Fruit fly (Drosophila melanogaster): ENCODE results near the gene CG17026.

Gene CG17026

dm6 chr3L:16016911-16017310 lies 41.7 kb downstream of the CG17026 start (continued):
- peak; percentile 70; the same call in 2 of the 3 replicates for TF ChIP-seq CG17361 (GFP tag; IDR thresholded peaks at IDR 0.05)
- TF ChIP-seq Sox100B (GFP tag; optimal IDR thresholded peaks at IDR 0.05) = peak; percentile 31
- peak; percentile 46 for TF ChIP-seq CG10267 (tag; optimal IDR thresholded peaks at IDR 0.05)
- TF ChIP-seq chinmo (GFP tag; IDR thresholded peaks at IDR 0.05; ENCODE audit: partially characterized antibody) = no peak
- no peak for TF ChIP-seq Hey (tag; optimal IDR thresholded peaks at IDR 0.05)
- TF ChIP-seq CG18262 (tag; optimal IDR thresholded peaks at IDR 0.05) = peak; percentile 54
- TF ChIP-seq Ravus (GFP tag; IDR thresholded peaks at IDR 0.05) = no peak
- TF ChIP-seq CG6254 (GFP tag; optimal IDR thresholded peaks at IDR 0.05) = peak; percentile 15
- no peak for TF ChIP-seq ftz-f1 (GFP tag; optimal IDR thresholded peaks at IDR 0.05)
- TF ChIP-seq CG10366 (GFP tag; IDR thresholded peaks at IDR 0.05) = no peak
- TF ChIP-seq Sin3A (optimal IDR thresholded peaks at IDR 0.05) = no peak
- 0 out of 4 replicates have a peak, but pooled peaks have one; percentile 12 for TF ChIP-seq Gug (GFP tag; IDR thresholded peaks at IDR 0.05)
- peak; percentile 36 for TF ChIP-seq Xrp1 (GFP tag; IDR thresholded peaks at IDR 0.05)
- peak; percentile 17 for TF ChIP-seq CG11504 (tag; optimal IDR thresholded peaks at IDR 0.05)
- peak; percentile 46 for TF ChIP-seq Blimp-1 (GFP tag; optimal IDR thresholded peaks at IDR 0.05)
- TF ChIP-seq prd (optimal IDR thresholded peaks at IDR 0.05) = no peak
- TF ChIP-seq prd (GFP tag; IDR thresholded peaks at IDR 0.05) = peak; percentile 29; the same call in 1 of the 3 replicates
- no peak for TF ChIP-seq Dek (tag; optimal IDR thresholded peaks at IDR 0.05)
- peak; percentile 67 for TF ChIP-seq CG4707 (GFP tag; optimal IDR thresholded peaks at IDR 0.05)
- peak; percentile 1 for TF ChIP-seq CG8388 (GFP tag; optimal IDR thresholded peaks at IDR 0.05)
- TF ChIP-seq CG2712 (tag; optimal IDR thresholded peaks at IDR 0.05) = peak; percentile 43
- TF ChIP-seq Mes4 (GFP tag; optimal IDR thresholded peaks at IDR 0.05) = no peak
- peak; percentile 60 for TF ChIP-seq CG14710 (tag; optimal IDR thresholded peaks at IDR 0.05)
- no peak for TF ChIP-seq Sry-β (GFP tag; optimal IDR thresholded peaks at IDR 0.05)
- TF ChIP-seq toy (GFP tag; IDR thresholded peaks at IDR 0.05) = no peak
- peak; percentile 43 for TF ChIP-seq dmrt11E (tag; optimal IDR thresholded peaks at IDR 0.05)
- TF ChIP-seq CG18599 (GFP tag; optimal IDR thresholded peaks at IDR 0.05) = no peak
- TF ChIP-seq D19A (tag; optimal IDR thresholded peaks at IDR 0.05) = peak; percentile 29
- TF ChIP-seq CG12391 (tag; optimal IDR thresholded peaks at IDR 0.05) = peak; percentile 14
- 0 out of 3 replicates have a peak, but pooled peaks have one; percentile 24 for TF ChIP-seq row (GFP tag; IDR thresholded peaks at IDR 0.05)

- TF ChIP-seq Doc3 (GFP tag; IDR thresholded peaks at IDR 0.05; ENCODE audit: partially characterized antibody) (0 out of 3 replicates have a peak, but pooled peaks have one; percentile 29), D (optimal IDR thresholded peaks at IDR 0.05) (peak; percentile 94), D (GFP tag; optimal IDR thresholded peaks at IDR 0.05) (no peak), Ets65A (GFP tag) (peak; percentile 3), gcm2 (GFP tag; optimal IDR thresholded peaks at IDR 0.05) (no peak), CG15479 (GFP tag; optimal IDR thresholded peaks at IDR 0.05) (peak; percentile 77), tll (GFP tag; optimal IDR thresholded peaks at IDR 0.05) (peak in 1 of 2 experiments; percentile 85)
Observed at dm6 chr3L:16017528-16018250, 42.5 kb downstream of the CG17026 start.

dm6 chr3L:16018251-16018583 lies 43.0 kb downstream of the CG17026 start:
- TF ChIP-seq zen (tag; optimal IDR thresholded peaks at IDR 0.05) = peak; percentile 55
- 0 out of 3 replicates have a peak, but pooled peaks have one; percentile 26 for TF ChIP-seq CG17361 (GFP tag; IDR thresholded peaks at IDR 0.05)
- no peak for TF ChIP-seq en (GFP tag; optimal IDR thresholded peaks at IDR 0.05)
- peak; percentile 30 for TF ChIP-seq Blimp-1 (GFP tag; optimal IDR thresholded peaks at IDR 0.05)
- TF ChIP-seq CG14710 (tag; optimal IDR thresholded peaks at IDR 0.05) = peak; percentile 36
- TF ChIP-seq lola (GFP tag; optimal IDR thresholded peaks at IDR 0.05) = peak in 1 of 3 experiments; percentile 19
- peak; percentile 43 for TF ChIP-seq CG10267 (tag; optimal IDR thresholded peaks at IDR 0.05)
- TF ChIP-seq Dfd (GFP tag; optimal IDR thresholded peaks at IDR 0.05) = no peak
- TF ChIP-seq CG17829 (tag; optimal IDR thresholded peaks at IDR 0.05) = peak; percentile 20
- peak; percentile 58 for TF ChIP-seq sens (GFP tag)
- TF ChIP-seq sd (tag; optimal IDR thresholded peaks at IDR 0.05) = no peak
- peak; percentile 37 for TF ChIP-seq dmrt11E (tag; optimal IDR thresholded peaks at IDR 0.05)
- TF ChIP-seq CG7271 (tag; optimal IDR thresholded peaks at IDR 0.05) = peak; percentile 19
- peak; percentile 52 for TF ChIP-seq CG18262 (tag; optimal IDR thresholded peaks at IDR 0.05)
- TF ChIP-seq CG2712 (tag; optimal IDR thresholded peaks at IDR 0.05) = peak; percentile 38
- TF ChIP-seq prd (optimal IDR thresholded peaks at IDR 0.05) = no peak
- peak; percentile 48; the same call in 1 of the 3 replicates for TF ChIP-seq prd (GFP tag; IDR thresholded peaks at IDR 0.05)
- peak; percentile 32; the same call in 1 of the 2 replicates for TF ChIP-seq Xrp1 (GFP tag; IDR thresholded peaks at IDR 0.05)
- peak; percentile 10 for TF ChIP-seq D19A (tag; optimal IDR thresholded peaks at IDR 0.05)
- TF ChIP-seq CG10979 (tag; optimal IDR thresholded peaks at IDR 0.05) = peak; percentile 2

All from whole organism, embryonic.